Fruit fly (Drosophila melanogaster): ENCODE measurements around the gene CG8960.

CG8960 gene

dm6 chr3L:2196713-2197112 is at the start of gene CG8960:
Gene CG8960 (plus strand): TSS chr3L:2197013.
- TF ChIP-seq toe (GFP tag; optimal IDR thresholded peaks at IDR 0.05) (no peak), CG7101 (tag; optimal IDR thresholded peaks at IDR 0.05) (no peak), kay (GFP tag; ENCODE audit: borderline replicate concordance) (no peak), CG12768 (GFP tag; optimal IDR thresholded peaks at IDR 0.05) (no peak), Hr96 (GFP tag; optimal IDR thresholded peaks at IDR 0.05) (no peak), CG14711 (tag; optimal IDR thresholded peaks at IDR 0.05) (no peak)

DNA sequence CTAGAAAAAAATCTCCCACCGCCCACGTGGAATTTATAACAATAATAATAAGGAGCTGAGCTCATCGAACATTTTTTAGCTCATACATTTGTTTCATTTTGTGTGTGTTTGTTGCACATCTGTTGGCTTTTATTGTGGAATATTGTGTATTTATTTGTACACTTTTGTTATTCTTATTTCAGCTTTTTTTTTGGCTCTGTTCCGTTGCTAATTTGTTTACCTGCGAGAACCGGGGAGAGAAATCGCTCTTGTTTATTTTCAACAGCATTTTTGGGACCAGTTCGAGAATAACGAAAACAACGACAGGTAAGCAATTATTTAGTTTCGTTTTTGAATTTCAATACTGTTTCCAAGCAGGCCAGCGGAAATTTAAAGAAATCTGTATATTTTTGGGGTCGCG is 49.0 kb upstream of the CG8960 start:
- no peak for TF ChIP-seq pad (GFP tag; optimal IDR thresholded peaks at IDR 0.05)

- TF ChIP-seq Clk (GFP tag; optimal IDR thresholded peaks at IDR 0.05) (no peak), CG11617 (GFP tag; optimal IDR thresholded peaks at IDR 0.05) (no peak), ovo (GFP tag; optimal IDR thresholded peaks at IDR 0.05) (no peak), Hr96 (GFP tag; optimal IDR thresholded peaks at IDR 0.05) (no peak), pad (GFP tag; optimal IDR thresholded peaks at IDR 0.05) (no peak), kay (GFP tag; ENCODE audit: borderline replicate concordance) (no peak), CG33017 (tag; optimal IDR thresholded peaks at IDR 0.05) (no peak), toe (GFP tag; optimal IDR thresholded peaks at IDR 0.05) (no peak), cic (GFP tag; optimal IDR thresholded peaks at IDR 0.05) (no peak), tj (GFP tag; optimal IDR thresholded peaks at IDR 0.05) (no peak), Mnt (GFP tag; optimal IDR thresholded peaks at IDR 0.05) (no peak), bab1 (GFP tag; optimal IDR thresholded peaks at IDR 0.05) (no peak), CG1620 (GFP tag; optimal IDR thresholded peaks at IDR 0.05) (no peak), CG7101 (tag; optimal IDR thresholded peaks at IDR 0.05) (no peak), CG5204 (GFP tag; optimal IDR thresholded peaks at IDR 0.05) (no peak), CG7045 (GFP tag; optimal IDR thresholded peaks at IDR 0.05) (no peak), CG14711 (tag; optimal IDR thresholded peaks at IDR 0.05) (no peak), Crg-1 (GFP tag; optimal IDR thresholded peaks at IDR 0.05) (no peak), CG12768 (GFP tag; optimal IDR thresholded peaks at IDR 0.05) (no peak), cnc (optimal IDR thresholded peaks at IDR 0.05) (no peak)
These were observed 47.1 kb upstream of the CG8960 start for dm6 chr3L:2149664-2150063.

DNA sequence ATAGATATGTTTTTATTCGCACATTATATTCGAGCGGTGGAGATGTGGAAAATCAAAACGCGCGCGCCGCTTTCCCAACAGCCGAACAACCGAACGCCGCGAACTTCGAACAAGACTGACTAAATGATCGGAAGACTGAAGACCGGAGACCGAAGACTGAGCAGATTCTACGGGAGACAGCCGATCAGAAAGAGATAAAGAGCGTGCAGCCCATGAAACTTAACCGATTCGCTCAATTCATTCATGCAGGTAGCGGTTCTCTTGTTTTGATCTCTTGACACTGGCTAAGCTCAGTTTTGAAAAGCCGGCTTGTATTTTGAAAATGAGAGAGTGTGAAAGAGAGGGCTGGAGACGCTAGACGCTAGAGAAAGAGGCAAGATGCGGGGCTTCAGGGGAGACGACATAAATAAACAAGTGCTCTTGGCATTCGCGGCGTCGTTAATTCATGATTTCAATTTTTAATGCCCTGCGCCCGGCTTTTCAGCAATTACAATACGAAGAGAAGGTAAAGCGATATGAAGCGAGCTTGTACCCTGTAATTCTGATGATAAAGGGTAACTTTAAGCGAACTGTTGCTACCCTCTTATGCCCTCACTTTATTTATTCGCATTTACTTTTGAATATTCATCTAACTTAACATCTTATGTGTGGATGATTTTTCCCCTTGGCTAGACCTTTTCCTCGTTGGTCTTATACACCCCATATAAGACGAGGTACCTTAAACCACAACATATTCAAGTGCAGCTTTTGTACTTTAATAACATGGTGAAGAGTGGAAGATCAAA is 45.0 kb upstream of the CG8960 start, which contains the start of gene zormin:
zormin (minus strand) TSS at position 113 of the 785 bp plus-strand sequence.
- TF ChIP-seq tj (GFP tag; optimal IDR thresholded peaks at IDR 0.05) (no peak), cnc (optimal IDR thresholded peaks at IDR 0.05) (no peak), kay (GFP tag; ENCODE audit: borderline replicate concordance) (peak; percentile 14), bab1 (GFP tag; optimal IDR thresholded peaks at IDR 0.05) (peak; percentile 18), CG7101 (tag; optimal IDR thresholded peaks at IDR 0.05) (no peak), CG7045 (GFP tag; optimal IDR thresholded peaks at IDR 0.05) (no peak)

DNA sequence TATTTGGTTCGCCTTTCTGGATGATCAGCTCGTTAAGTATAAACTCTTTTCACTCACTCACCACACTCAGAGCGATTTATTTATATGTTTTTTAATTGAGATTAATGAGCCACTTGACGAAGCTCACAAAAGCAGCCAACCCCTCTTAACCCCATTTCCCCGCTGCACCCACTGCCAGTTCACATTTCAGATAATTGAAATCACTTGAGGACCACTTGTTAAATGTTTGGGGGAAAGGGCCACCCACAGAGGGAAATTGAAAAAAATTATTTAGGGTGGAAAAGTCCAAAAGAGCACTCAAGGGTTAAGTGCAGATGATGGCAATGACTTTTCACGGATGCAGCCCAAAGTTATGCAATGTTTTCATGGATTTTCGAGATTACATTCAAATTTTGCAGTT is 44.1 kb upstream of the CG8960 start:
- TF ChIP-seq CG7045 (GFP tag; optimal IDR thresholded peaks at IDR 0.05) (no peak), Crg-1 (GFP tag; optimal IDR thresholded peaks at IDR 0.05) (no peak), ovo (GFP tag; optimal IDR thresholded peaks at IDR 0.05) (no peak), CG5204 (GFP tag; optimal IDR thresholded peaks at IDR 0.05) (no peak), CG11617 (GFP tag; optimal IDR thresholded peaks at IDR 0.05) (no peak), Mnt (GFP tag; optimal IDR thresholded peaks at IDR 0.05) (no peak), bab1 (GFP tag; optimal IDR thresholded peaks at IDR 0.05) (no peak)

dm6 chr3L:2157427-2157931 is 39.3 kb upstream of the CG8960 start:
- TF ChIP-seq kay (GFP tag; ENCODE audit: borderline replicate concordance) (peak; percentile 32), cnc (optimal IDR thresholded peaks at IDR 0.05) (no peak)

- no peak for TF ChIP-seq cic (GFP tag; optimal IDR thresholded peaks at IDR 0.05)
- no peak for TF ChIP-seq pad (GFP tag; optimal IDR thresholded peaks at IDR 0.05)
- TF ChIP-seq ovo (GFP tag; optimal IDR thresholded peaks at IDR 0.05) = no peak
- no peak for TF ChIP-seq cnc (optimal IDR thresholded peaks at IDR 0.05)
- TF ChIP-seq bab1 (GFP tag; optimal IDR thresholded peaks at IDR 0.05) = no peak
- no peak for TF ChIP-seq Hr96 (GFP tag; optimal IDR thresholded peaks at IDR 0.05)
- no peak for TF ChIP-seq CG11617 (GFP tag; optimal IDR thresholded peaks at IDR 0.05)
- no peak for TF ChIP-seq tj (GFP tag; optimal IDR thresholded peaks at IDR 0.05)
- TF ChIP-seq kay (GFP tag; ENCODE audit: borderline replicate concordance) = no peak
- no peak for TF ChIP-seq CG33017 (tag; optimal IDR thresholded peaks at IDR 0.05)
- TF ChIP-seq CG14711 (tag; optimal IDR thresholded peaks at IDR 0.05) = no peak
- TF ChIP-seq CG7045 (GFP tag; optimal IDR thresholded peaks at IDR 0.05) = no peak
- no peak for TF ChIP-seq Crg-1 (GFP tag; optimal IDR thresholded peaks at IDR 0.05)
- TF ChIP-seq CG5204 (GFP tag; optimal IDR thresholded peaks at IDR 0.05) = no peak
- TF ChIP-seq Clk (GFP tag; optimal IDR thresholded peaks at IDR 0.05) = no peak
These were observed 38.0 kb upstream of the CG8960 start for dm6 chr3L:2158689-2159310.
